Fruit fly (Drosophila melanogaster): ENCODE data around the gene CG34301.

CG34301 gene

DNA sequence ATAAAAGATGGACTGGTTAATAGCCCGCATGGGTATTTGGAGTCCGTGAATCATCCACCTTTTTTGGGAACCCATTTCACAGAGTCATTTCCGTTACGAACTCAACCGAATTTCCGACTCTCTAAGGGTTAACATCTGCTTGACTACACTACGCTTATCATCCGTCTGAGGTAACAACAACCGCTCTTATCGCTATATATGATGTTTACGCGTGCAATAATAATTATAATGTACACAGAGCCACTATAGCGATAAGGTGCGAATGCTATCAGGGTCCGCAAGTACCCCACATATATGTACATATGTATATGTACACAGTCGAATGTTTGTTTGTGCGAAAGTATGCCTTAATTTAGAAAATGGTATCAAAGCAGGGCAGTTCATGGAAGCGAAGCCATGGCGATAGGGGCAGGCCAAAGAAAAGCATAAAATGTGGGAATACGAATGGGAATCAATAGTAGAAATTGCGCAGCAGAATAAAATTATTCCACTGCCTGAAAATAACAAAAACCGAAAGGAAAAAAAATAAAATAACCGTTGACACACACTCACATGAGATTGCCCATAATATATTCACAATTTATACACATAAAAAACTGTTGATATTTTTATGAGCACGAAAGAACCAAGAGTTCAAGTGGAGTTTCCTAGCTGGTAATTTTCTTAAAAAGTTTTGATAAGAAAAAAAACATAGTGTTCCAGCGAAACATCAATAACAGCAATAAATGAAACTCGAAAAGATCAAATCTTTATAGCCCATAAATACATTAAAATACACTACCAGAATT, 37.4 kb downstream of the CG34301 start:
- TF ChIP-seq CG10348 (GFP tag; IDR thresholded peaks at IDR 0.05) = no peak
- TF ChIP-seq Pif1A (GFP tag; optimal IDR thresholded peaks at IDR 0.05) = peak; percentile 72
- TF ChIP-seq CG12605 (GFP tag; IDR thresholded peaks at IDR 0.05) = peak; percentile 36; the same call in 1 of the 2 replicates
- TF ChIP-seq CG8301 (tag; optimal IDR thresholded peaks at IDR 0.05) = no peak
- TF ChIP-seq CG34367 (tag; optimal IDR thresholded peaks at IDR 0.05) = peak; percentile 7
- TF ChIP-seq CG14655 (GFP tag; optimal IDR thresholded peaks at IDR 0.05) = peak; percentile 85
- peak; percentile 39; the same call in 1 of the 2 replicates for TF ChIP-seq rn (GFP tag; IDR thresholded peaks at IDR 0.05)
- peak; percentile 32 for TF ChIP-seq CG8159 (tag; optimal IDR thresholded peaks at IDR 0.05)
- TF ChIP-seq Snoo (tag; optimal IDR thresholded peaks at IDR 0.05) = no peak
- peak; percentile 54 for TF ChIP-seq Ets98B (GFP tag; IDR thresholded peaks at IDR 0.05)
- peak; percentile 15 for TF ChIP-seq Pif1B (GFP tag; optimal IDR thresholded peaks at IDR 0.05)
- TF ChIP-seq CG4496 (GFP tag; IDR thresholded peaks at IDR 0.05) = peak; percentile 20
- TF ChIP-seq CG9948 (tag; optimal IDR thresholded peaks at IDR 0.05) = peak; percentile 87
- peak; percentile 23 for TF ChIP-seq gl (tag; optimal IDR thresholded peaks at IDR 0.05)
- TF ChIP-seq fd96Ca (GFP tag; IDR thresholded peaks at IDR 0.05) = 0 out of 3 replicates have a peak, but pooled peaks have one; percentile 26
- peak; percentile 15 for TF ChIP-seq EcR (GFP tag; optimal IDR thresholded peaks at IDR 0.05)
- TF ChIP-seq CG32121 (GFP tag; IDR thresholded peaks at IDR 0.05) = peak; percentile 46
- peak; percentile 28 for TF ChIP-seq CG13204 (GFP tag; optimal IDR thresholded peaks at IDR 0.05)
- TF ChIP-seq CG17806 (tag; optimal IDR thresholded peaks at IDR 0.05) = peak; percentile 85
- peak; percentile 41 for TF ChIP-seq CG15710 (tag; optimal IDR thresholded peaks at IDR 0.05)
- peak; percentile 85 for TF ChIP-seq D1 (tag; optimal IDR thresholded peaks at IDR 0.05)

dm6 chr3R:8811323-8811936, 38.2 kb downstream of the CG34301 start:
- TF ChIP-seq Ets98B (GFP tag; IDR thresholded peaks at IDR 0.05) (peak; percentile 99), gl (tag; optimal IDR thresholded peaks at IDR 0.05) (peak; percentile 96), CG13204 (GFP tag; optimal IDR thresholded peaks at IDR 0.05) (peak; percentile 95), CG4496 (GFP tag; IDR thresholded peaks at IDR 0.05) (peak; percentile 99), CG8301 (tag; optimal IDR thresholded peaks at IDR 0.05) (peak; percentile 99), CG14655 (GFP tag; optimal IDR thresholded peaks at IDR 0.05) (peak; percentile 99), D1 (tag; optimal IDR thresholded peaks at IDR 0.05) (peak; percentile 98), Pif1B (GFP tag; optimal IDR thresholded peaks at IDR 0.05) (peak; percentile 99), CG8159 (tag; optimal IDR thresholded peaks at IDR 0.05) (peak; percentile 99), CG12605 (GFP tag; IDR thresholded peaks at IDR 0.05) (peak; percentile 98), fd96Ca (GFP tag; IDR thresholded peaks at IDR 0.05) (peak; percentile 99), Pif1A (GFP tag; optimal IDR thresholded peaks at IDR 0.05) (peak; percentile 99), CG9948 (tag; optimal IDR thresholded peaks at IDR 0.05) (peak; percentile 99), CG15710 (tag; optimal IDR thresholded peaks at IDR 0.05) (peak; percentile 99), CG32121 (GFP tag; IDR thresholded peaks at IDR 0.05) (peak; percentile 99), Snoo (tag; optimal IDR thresholded peaks at IDR 0.05) (peak; percentile 96), CG34367 (tag; optimal IDR thresholded peaks at IDR 0.05) (peak; percentile 99), CG17806 (tag; optimal IDR thresholded peaks at IDR 0.05) (peak; percentile 99), rn (GFP tag; IDR thresholded peaks at IDR 0.05) (peak; percentile 98), EcR (GFP tag; optimal IDR thresholded peaks at IDR 0.05) (peak; percentile 85), CG10348 (GFP tag; IDR thresholded peaks at IDR 0.05) (peak; percentile 98)

dm6 chr3R:8812342-8812966, 39.2 kb downstream of the CG34301 start:
- TF ChIP-seq CG8159 (tag; optimal IDR thresholded peaks at IDR 0.05) (peak; percentile 83), gl (tag; optimal IDR thresholded peaks at IDR 0.05) (peak; percentile 57), CG34367 (tag; optimal IDR thresholded peaks at IDR 0.05) (peak; percentile 70), D1 (tag; optimal IDR thresholded peaks at IDR 0.05) (peak; percentile 61), EcR (GFP tag; optimal IDR thresholded peaks at IDR 0.05) (peak; percentile 54), CG15710 (tag; optimal IDR thresholded peaks at IDR 0.05) (peak; percentile 83), CG4496 (GFP tag; IDR thresholded peaks at IDR 0.05) (peak; percentile 96), rn (GFP tag; IDR thresholded peaks at IDR 0.05) (peak; percentile 89), CG32121 (GFP tag; IDR thresholded peaks at IDR 0.05) (peak; percentile 92), CG10348 (GFP tag; IDR thresholded peaks at IDR 0.05) (0 out of 2 replicates have a peak, but pooled peaks have one; percentile 31), Pif1A (GFP tag; optimal IDR thresholded peaks at IDR 0.05) (peak; percentile 81), CG13204 (GFP tag; optimal IDR thresholded peaks at IDR 0.05) (peak; percentile 14), CG17806 (tag; optimal IDR thresholded peaks at IDR 0.05) (peak; percentile 82), CG14655 (GFP tag; optimal IDR thresholded peaks at IDR 0.05) (peak; percentile 80), CG8301 (tag; optimal IDR thresholded peaks at IDR 0.05) (peak; percentile 90), Pif1B (GFP tag; optimal IDR thresholded peaks at IDR 0.05) (peak; percentile 87), CG9948 (tag; optimal IDR thresholded peaks at IDR 0.05) (peak; percentile 63), CG12605 (GFP tag; IDR thresholded peaks at IDR 0.05) (peak; percentile 87), Snoo (tag; optimal IDR thresholded peaks at IDR 0.05) (peak; percentile 44), fd96Ca (GFP tag; IDR thresholded peaks at IDR 0.05) (peak; percentile 94; the same call in 2 of the 3 replicates), Ets98B (GFP tag; IDR thresholded peaks at IDR 0.05) (peak; percentile 93)

dm6 chr3R:8813164-8813629, 40.0 kb downstream of the CG34301 start, which contains the start of gene CG9837:
Gene CG9837 (minus strand): TSS chr3R:8813579.
- TF ChIP-seq rn (GFP tag; IDR thresholded peaks at IDR 0.05) (no peak), CG10348 (GFP tag; IDR thresholded peaks at IDR 0.05) (no peak), Pif1A (GFP tag; optimal IDR thresholded peaks at IDR 0.05) (no peak), CG13204 (GFP tag; optimal IDR thresholded peaks at IDR 0.05) (no peak)

All from whole organism, pupa.